Fruit fly (Drosophila melanogaster) whole organism, embryonic: Measurements from ENCODE around the gene CG7943.

ENCODE experiments used
- Ada2b ChIP-seq: fragments of 200-800 bp; sonication (Bioruptor generic); IDR thresholded peaks from 2 replicates; pipeline ENCODE4 v1.3.6; 2022; ENCODE audit warnings: missing biosample characterization, missing genetic modification characterization
- B-H1 ChIP-seq: fragments of 200-800 bp; sonication (Bioruptor generic); IDR thresholded peaks from 3 replicates; pipeline ENCODE4 v1.3.6; 2022; ENCODE audit warnings: missing biosample characterization, missing genetic modification characterization
- B-H2 ChIP-seq: fragments of 200-800 bp; sonication (Bioruptor generic); optimal IDR thresholded peaks from 2 replicates; lab custom pipeline; 2018; ENCODE audit warnings: missing biosample characterization, mild to moderate bottlenecking, missing genetic modification characterization
- CG10274 ChIP-seq: fragments of 200-800 bp; sonication (Bioruptor generic); optimal IDR thresholded peaks from 3 replicates; lab custom pipeline; 2017; ENCODE audit warnings: missing biosample characterization, mild to moderate bottlenecking, missing genetic modification characterization
- CG10321 ChIP-seq: fragments of 200-800 bp; sonication (Bioruptor generic); IDR thresholded peaks from 2 replicates; pipeline ENCODE4 v1.3.6; 2022; ENCODE audit warnings: missing biosample characterization, missing genetic modification characterization
- CG10462 ChIP-seq: fragments of 200-800 bp; sonication (Bioruptor generic); optimal IDR thresholded peaks from 2 replicates; lab custom pipeline; 2016; ENCODE audit warnings: missing biosample characterization, missing genetic modification characterization
- CG10654 ChIP-seq: fragments of 200-800 bp; sonication (Bioruptor generic); optimal IDR thresholded peaks from 2 replicates; lab custom pipeline; 2016; ENCODE audit warnings: missing biosample characterization, missing genetic modification characterization
- CG11456 ChIP-seq: fragments of 200-800 bp; sonication (Bioruptor generic); IDR thresholded peaks from 3 replicates; pipeline ENCODE4 v1.3.6; 2022; ENCODE audit warnings: missing biosample characterization, missing genetic modification characterization
- CG12236 ChIP-seq: fragments of 200-800 bp; sonication (Bioruptor generic); optimal IDR thresholded peaks from 2 replicates; lab custom pipeline; 2016; ENCODE audit warnings: missing biosample characterization, missing genetic modification characterization
- CG12299 ChIP-seq: fragments of 200-800 bp; sonication (Bioruptor generic); optimal IDR thresholded peaks from 2 replicates; lab custom pipeline; 2018; ENCODE audit warnings: missing biosample characterization, mild to moderate bottlenecking, missing genetic modification characterization
- CG15514 ChIP-seq: fragments of 200-800 bp; sonication (Bioruptor generic); optimal IDR thresholded peaks from 3 replicates; lab custom pipeline; 2017; ENCODE audit warnings: missing biosample characterization, missing genetic modification characterization, mild to moderate bottlenecking, moderate library complexity, missing genetic modification reagents
- CG1647 ChIP-seq: fragments of 200-800 bp; sonication (Bioruptor generic); optimal IDR thresholded peaks from 3 replicates; lab custom pipeline; 2016; ENCODE audit warnings: missing biosample characterization, missing genetic modification characterization
- CG16779 ChIP-seq: fragments of 200-800 bp; sonication (Bioruptor generic); IDR thresholded peaks from 2 replicates; pipeline ENCODE4 v1.3.6; 2022; ENCODE audit warnings: missing biosample characterization, missing genetic modification characterization
- CG17912 ChIP-seq: fragments of 200-800 bp; sonication (Bioruptor generic); optimal IDR thresholded peaks from 2 replicates; lab custom pipeline; 2018; ENCODE audit warnings: missing biosample characterization, mild to moderate bottlenecking, missing genetic modification characterization
- CG18011 ChIP-seq: fragments of 200-800 bp; sonication (Bioruptor generic); optimal IDR thresholded peaks from 2 replicates; lab custom pipeline; 2017; ENCODE audit warnings: missing biosample characterization, missing genetic modification characterization, mild to moderate bottlenecking, moderate library complexity, missing genotype
- CG18476 ChIP-seq: fragments of 200-800 bp; sonication (Bioruptor generic); optimal IDR thresholded peaks from 2 replicates; lab custom pipeline; 2016; ENCODE audit warnings: missing biosample characterization, mild to moderate bottlenecking, missing genetic modification characterization
- CG30431 ChIP-seq: fragments of 200-800 bp; sonication (Bioruptor generic); optimal IDR thresholded peaks from 2 replicates; lab custom pipeline; 2017; ENCODE audit warnings: missing biosample characterization, missing genetic modification characterization
- CG31224 ChIP-seq: fragments of 200-800 bp; sonication (Bioruptor generic); IDR thresholded peaks from 2 replicates; pipeline ENCODE4 v1.3.6; 2022; ENCODE audit warnings: missing biosample characterization, missing genetic modification characterization
- CG31441 ChIP-seq: fragments of 200-800 bp; sonication (Bioruptor generic); IDR thresholded peaks from 2 replicates; pipeline ENCODE4 v1.3.6; 2022; ENCODE audit warnings: missing biosample characterization, missing genetic modification characterization
- CG3163 ChIP-seq: fragments of 200-800 bp; sonication (Bioruptor generic); optimal IDR thresholded peaks from 3 replicates; lab custom pipeline; 2016; ENCODE audit warnings: missing biosample characterization, missing genetic modification characterization
- CG7786 ChIP-seq: fragments of 200-800 bp; sonication (Bioruptor generic); optimal IDR thresholded peaks from 2 replicates; lab custom pipeline; 2016; ENCODE audit warnings: missing biosample characterization, missing genetic modification characterization
- CG8944 ChIP-seq: fragments of 200-800 bp; sonication (Bioruptor generic); optimal IDR thresholded peaks from 3 replicates; lab custom pipeline; 2016; ENCODE audit warnings: missing biosample characterization, missing genetic modification characterization
- CG9437 ChIP-seq: fragments of 200-800 bp; sonication (Bioruptor generic); optimal IDR thresholded peaks from 2 replicates; lab custom pipeline; 2018; ENCODE audit warnings: missing biosample characterization, mild to moderate bottlenecking, missing genetic modification characterization
- Camta ChIP-seq: fragments of 200-800 bp; sonication (Bioruptor generic); optimal IDR thresholded peaks from 2 replicates; lab custom pipeline; 2016; ENCODE audit warnings: missing biosample characterization, missing genetic modification characterization
- CkIIα-i1 ChIP-seq: fragments of 200-800 bp; sonication (Bioruptor generic); IDR thresholded peaks from 2 replicates; pipeline ENCODE4 v1.3.6; 2022; ENCODE audit warnings: missing biosample characterization, missing genetic modification characterization
- Dek ChIP-seq: fragments of 200-800 bp; sonication (Bioruptor generic); optimal IDR thresholded peaks from 3 replicates; lab custom pipeline; 2019; ENCODE audit warnings: missing biosample characterization, mild to moderate bottlenecking, missing genetic modification characterization, moderate library complexity
- Dp ChIP-seq: fragments of 200-800 bp; sonication (Bioruptor generic); optimal IDR thresholded peaks from 2 replicates; lab custom pipeline; 2018; ENCODE audit warnings: missing biosample characterization, mild to moderate bottlenecking, missing genetic modification characterization, moderate library complexity
- Kr ChIP-seq: fragments of 200-800 bp; sonication (Bioruptor generic); optimal IDR thresholded peaks from 2 replicates; lab custom pipeline; 2017; ENCODE audit warnings: missing biosample characterization, mild to moderate bottlenecking, missing genetic modification characterization
- Nf-YC ChIP-seq: fragments of 200-800 bp; optimal IDR thresholded peaks from 3 replicates; lab custom pipeline; 2019; ENCODE audit warnings: missing biosample characterization, mild to moderate bottlenecking, missing genetic modification characterization, moderate library complexity
- Oaz ChIP-seq: fragments of 200-800 bp; sonication (Bioruptor generic); IDR thresholded peaks from 2 replicates; pipeline ENCODE4 v1.3.6; 2022; ENCODE audit warnings: missing biosample characterization, missing genetic modification characterization
- Poxn ChIP-seq: fragments of 200-800 bp; sonication (Bioruptor generic); IDR thresholded peaks from 2 replicates; pipeline ENCODE4 v1.3.6; 2022; ENCODE audit warnings: missing biosample characterization, missing genetic modification characterization
- Ptx1 ChIP-seq: fragments of 200-800 bp; sonication (Bioruptor generic); IDR thresholded peaks from 2 replicates; pipeline ENCODE4 v1.3.6; 2022; ENCODE audit warnings: missing biosample characterization, missing genetic modification characterization
- Scr ChIP-seq: fragments of 200-800 bp; sonication (Bioruptor generic); IDR thresholded peaks from 2 replicates; pipeline ENCODE4 v1.3.6; 2022; ENCODE audit warnings: missing biosample characterization, missing genetic modification characterization; ENCODE audit not compliant: partially characterized antibody
- Spps ChIP-seq: fragments of 200-800 bp; sonication (Bioruptor generic); optimal IDR thresholded peaks from 2 replicates; lab custom pipeline; 2018; ENCODE audit warnings: missing biosample characterization, mild to moderate bottlenecking, missing genetic modification characterization
- Sry-β ChIP-seq: fragments of 200-800 bp; sonication (Bioruptor generic); optimal IDR thresholded peaks from 2 replicates; lab custom pipeline; 2018; ENCODE audit warnings: missing biosample characterization, mild to moderate bottlenecking, missing genetic modification characterization, moderate library complexity
- caup ChIP-seq: fragments of 200-800 bp; sonication (Bioruptor generic); optimal IDR thresholded peaks from 3 replicates; lab custom pipeline; 2017; ENCODE audit warnings: missing biosample characterization, mild to moderate bottlenecking, missing genetic modification characterization, moderate library complexity; ENCODE audit not compliant: severe bottlenecking
- crc ChIP-seq: fragments of 200-800 bp; sonication (Bioruptor generic); optimal IDR thresholded peaks from 2 replicates; lab custom pipeline; 2016; ENCODE audit warnings: missing biosample characterization, missing genetic modification characterization
- emc ChIP-seq: fragments of 200-800 bp; sonication (Bioruptor generic); optimal IDR thresholded peaks from 2 replicates; lab custom pipeline; 2016; ENCODE audit warnings: missing biosample characterization, missing genetic modification characterization
- eve ChIP-seq, 2 experiments: fragments of >200 bp; optimal IDR thresholded peaks; 2 replicates each; lab custom pipeline; 2017; ENCODE audit warnings: missing biosample characterization in 2 of 2, missing genetic modification characterization in 2 of 2
- gem ChIP-seq: fragments of 200-800 bp; sonication (Bioruptor generic); optimal IDR thresholded peaks from 2 replicates; lab custom pipeline; 2019; ENCODE audit warnings: missing biosample characterization, mild to moderate bottlenecking, missing genetic modification characterization, moderate library complexity
- grn ChIP-seq: fragments of 200-800 bp; sonication (Bioruptor generic); optimal IDR thresholded peaks from 3 replicates; lab custom pipeline; 2017; ENCODE audit warnings: missing biosample characterization, missing genetic modification characterization
- gro ChIP-seq: fragments of 200-800 bp; sonication (Bioruptor generic); optimal IDR thresholded peaks from 2 replicates; lab custom pipeline; 2016; ENCODE audit warnings: missing biosample characterization, missing genetic modification characterization
- hbn ChIP-seq: fragments of 200-800 bp; sonication (Bioruptor generic); IDR thresholded peaks from 2 replicates; pipeline ENCODE4 v1.3.6; 2022; ENCODE audit warnings: missing biosample characterization, missing genetic modification characterization; ENCODE audit not compliant: partially characterized antibody
- luna ChIP-seq: fragments of 200-800 bp; sonication (Bioruptor generic); optimal IDR thresholded peaks from 2 replicates; lab custom pipeline; 2016; ENCODE audit warnings: missing biosample characterization, missing genetic modification characterization
- psq ChIP-seq: fragments of 200-800 bp; sonication (Bioruptor generic); optimal IDR thresholded peaks from 2 replicates; lab custom pipeline; 2017; ENCODE audit warnings: missing biosample characterization, missing genetic modification characterization
- sug ChIP-seq: fragments of 200-800 bp; optimal IDR thresholded peaks from 2 replicates; lab custom pipeline; 2019; ENCODE audit warnings: missing biosample characterization, mild to moderate bottlenecking, missing genetic modification characterization, moderate library complexity
- tio ChIP-seq: fragments of 200-800 bp; sonication (Bioruptor generic); optimal IDR thresholded peaks from 2 replicates; lab custom pipeline; 2017; ENCODE audit warnings: missing biosample characterization, missing genetic modification characterization, inconsistent platforms

CG7943 gene

DNA sequence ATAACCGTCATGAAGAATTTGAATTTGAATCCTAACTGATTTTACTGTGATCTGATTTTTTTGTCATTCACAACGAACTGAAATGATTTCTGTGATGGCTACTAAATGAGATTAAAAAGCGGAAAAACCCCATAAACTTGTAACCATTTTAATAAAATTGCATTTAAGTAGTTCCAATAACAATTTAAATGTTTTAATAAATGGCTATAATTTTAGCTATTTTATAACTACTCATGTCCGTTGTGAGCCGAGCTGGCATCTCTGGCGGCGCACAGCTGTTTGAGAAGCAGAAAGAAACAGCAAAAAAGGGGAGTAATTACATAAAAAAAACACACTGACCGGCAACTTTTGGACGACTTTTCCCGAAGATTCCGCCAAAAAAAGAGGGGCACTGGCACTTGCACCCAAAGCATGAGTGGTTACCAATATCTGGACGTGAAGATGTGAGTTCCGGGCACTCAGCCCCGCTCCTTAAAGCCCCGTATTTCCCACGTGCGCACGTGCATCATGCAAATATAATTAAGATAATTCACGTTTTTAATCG is 10.4 kb downstream of the CG7943 start, which contains the start of the genes CG7950 and Rpp14a (continued):
- TF ChIP-seq gem (peak; percentile 88), Dek (tag; lab: Kevin White, UChicago) (peak; percentile 80), CG12236 (GFP tag; lab: Kevin White, UChicago) (peak; percentile 44), Camta (GFP tag; lab: Kevin White, UChicago) (peak; percentile 66), hbn (GFP tag; lab: Robert Waterston, UW) (no peak)

DNA sequence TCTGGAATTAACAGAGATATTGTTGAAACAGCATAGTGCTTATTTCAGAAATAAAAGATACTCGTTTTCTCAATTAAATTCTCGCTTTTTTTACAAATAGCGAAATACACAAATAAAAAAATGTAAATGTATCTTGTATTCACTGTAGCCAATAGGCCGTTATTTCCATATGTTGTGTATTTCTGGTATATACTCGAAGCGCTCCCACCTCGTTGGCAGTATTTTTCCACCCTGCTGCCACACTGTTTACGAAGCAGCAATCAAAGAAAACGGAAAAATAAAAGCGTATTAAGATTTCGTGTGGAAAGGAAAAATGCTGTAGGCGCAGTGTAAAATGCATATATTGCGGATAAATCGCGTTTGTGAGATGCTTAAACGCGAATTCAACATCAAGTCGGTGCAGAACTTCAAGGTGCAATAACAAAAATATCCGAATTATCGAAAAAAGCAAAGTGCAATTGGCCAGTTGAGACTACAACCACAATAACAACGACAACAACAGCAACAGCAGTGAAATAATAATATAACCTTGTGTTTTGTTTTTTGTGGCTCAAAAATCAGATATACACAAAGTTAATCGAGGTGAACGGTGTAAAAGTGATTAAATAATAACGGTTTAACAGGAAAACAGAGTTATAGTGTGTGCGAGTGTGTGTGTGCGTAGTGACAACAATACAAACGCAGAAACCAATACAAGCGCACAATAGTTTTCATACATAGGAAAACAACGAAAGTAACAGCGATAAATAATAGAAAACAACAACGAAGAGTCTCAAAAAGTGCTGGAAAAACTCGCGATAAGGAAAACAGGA is 12.0 kb downstream of the CG7943 start, which contains the start of gene sima:
Gene sima, plus strand, starts transcription at position 255 of the 812 bp plus-strand sequence.
- TF ChIP-seq CG9437 (GFP tag; lab: Kevin White, UChicago): no peak
- no peak for TF ChIP-seq gro (GFP tag; lab: Kevin White, UChicago)
- TF ChIP-seq CG1647 (GFP tag; lab: Kevin White, UChicago): no peak
- no peak for TF ChIP-seq emc (GFP tag; lab: Kevin White, UChicago)
- TF ChIP-seq Ada2b (GFP tag; lab: Robert Waterston, UW): peak; percentile 59
- no peak for TF ChIP-seq eve (GFP tag; optimal IDR thresholded peaks at IDR 0.05; lab: Kevin White, UChicago)
- no peak for TF ChIP-seq CG10654 (GFP tag; lab: Kevin White, UChicago)
- no peak for TF ChIP-seq CG17912 (GFP tag; lab: Kevin White, UChicago)
- TF ChIP-seq CG10462 (GFP tag; lab: Kevin White, UChicago): peak; percentile 91
- TF ChIP-seq B-H2 (GFP tag; lab: Kevin White, UChicago): no peak
- TF ChIP-seq CG12236 (GFP tag; lab: Kevin White, UChicago): no peak
- no peak for TF ChIP-seq CG16779 (GFP tag; lab: Robert Waterston, UW)
- 0 out of 2 replicates have a peak, but pooled peaks have one; percentile 35 for TF ChIP-seq CG31224 (GFP tag; lab: Robert Waterston, UW)
- TF ChIP-seq Dp (GFP tag; lab: Kevin White, UChicago): peak; percentile 21
- no peak for TF ChIP-seq CG31441 (GFP tag; lab: Robert Waterston, UW)
- TF ChIP-seq grn (GFP tag; lab: Kevin White, UChicago): no peak
- TF ChIP-seq CG8944 (GFP tag; lab: Kevin White, UChicago): peak; percentile 4
- no peak for TF ChIP-seq Oaz (GFP tag; lab: Robert Waterston, UW)
- TF ChIP-seq B-H1 (GFP tag; lab: Robert Waterston, UW): no peak
- no peak for TF ChIP-seq CkIIα-i1 (GFP tag; lab: Robert Waterston, UW)
- peak; percentile 51 for TF ChIP-seq Sry-β
- TF ChIP-seq Kr: no peak
- peak; percentile 52; the same call in 1 of the 2 replicates for TF ChIP-seq Ptx1 (GFP tag; lab: Robert Waterston, UW)
- TF ChIP-seq psq (GFP tag; lab: Kevin White, UChicago): peak; percentile 98
- peak; percentile 32 for TF ChIP-seq sug (tag; lab: Kevin White, UChicago)
- peak; percentile 1 for TF ChIP-seq luna
- no peak for TF ChIP-seq tio (GFP tag; lab: Kevin White, UChicago)
- no peak for TF ChIP-seq CG18011
- TF ChIP-seq hbn (GFP tag; lab: Robert Waterston, UW): no peak
- no peak for TF ChIP-seq CG12299 (tag; lab: Kevin White, UChicago)
- TF ChIP-seq CG10321 (GFP tag; lab: Robert Waterston, UW): no peak
- no peak for TF ChIP-seq Spps (tag; lab: Kevin White, UChicago)
- peak; percentile 50 for TF ChIP-seq Nf-YC
- TF ChIP-seq CG7786 (GFP tag; lab: Kevin White, UChicago): no peak
- no peak for TF ChIP-seq Poxn (GFP tag; lab: Robert Waterston, UW)
- TF ChIP-seq CG11456 (GFP tag; lab: Robert Waterston, UW): no peak
- no peak for TF ChIP-seq crc
- TF ChIP-seq Scr: peak; percentile 32; the same call in 1 of the 2 replicates
- TF ChIP-seq CG15514 (GFP tag; lab: Kevin White, UChicago): peak; percentile 57
- TF ChIP-seq CG3163 (GFP tag; lab: Kevin White, UChicago): no peak
- TF ChIP-seq CG18476 (GFP tag; lab: Kevin White, UChicago): no peak
- no peak for TF ChIP-seq CG30431 (GFP tag; lab: Kevin White, UChicago)
- no peak for TF ChIP-seq CG10274 (GFP tag; lab: Kevin White, UChicago)
- peak; percentile 51 for TF ChIP-seq caup
